Worm (Caenorhabditis elegans): Measurements from ENCODE around the gene F13B6.1.
A peak's percentile ranks its signal among the peaks of the same experiment; 100 is the strongest.

The F13B6.1 gene

ce11 chrIV:7485565-7486200 lies 29.4 kb downstream of the F13B6.1 start:
- TF ChIP-seq ref-1 (GFP tag; conservative IDR thresholded peaks at IDR 0.05) (peak; percentile 32; the same call in 1 of the 2 replicates), ztf-23 (GFP tag; IDR thresholded peaks at IDR 0.05) (0 out of 2 replicates have a peak, but pooled peaks have one; percentile 9), tab-1 (GFP tag; IDR thresholded peaks at IDR 0.05) (0 out of 2 replicates have a peak, but pooled peaks have one; percentile 8)

ce11 chrIV:7486201-7486947 lies 30.0 kb downstream of the F13B6.1 start, which contains the start of the genes his-61 and his-62:
Gene his-61 (minus strand): TSS chrIV:7486217.
Gene his-62 (plus strand): TSS chrIV:7486545.
- TF ChIP-seq ztf-23 (GFP tag; IDR thresholded peaks at IDR 0.05), result 0 out of 2 replicates have a peak, but pooled peaks have one; percentile 4
- TF ChIP-seq med-1 (GFP tag; optimal IDR thresholded peaks at IDR 0.05; ENCODE audit: insufficient read depth), result no peak
- no peak for TF ChIP-seq tab-1 (GFP tag; IDR thresholded peaks at IDR 0.05)
- peak; percentile 97 for TF ChIP-seq cog-1 (tag; optimal IDR thresholded peaks at IDR 0.05)
- no peak; the same call in 1 of the 2 replicates for TF ChIP-seq ztf-29 (GFP tag; IDR thresholded peaks at IDR 0.05)
- no peak for TF ChIP-seq ref-1 (GFP tag; conservative IDR thresholded peaks at IDR 0.05)
- TF ChIP-seq flt-1 (GFP tag; IDR thresholded peaks at IDR 0.05), result peak; percentile 58
- TF ChIP-seq T22C8.4 (GFP tag; IDR thresholded peaks at IDR 0.05), result no peak
- TF ChIP-seq klf-2 (GFP tag; conservative IDR thresholded peaks at IDR 0.05), result peak; percentile 73

ce11 chrIV:7487554-7488456 lies 31.5 kb downstream of the F13B6.1 start, which contains the start of the genes his-60 and his-59:
Gene his-60 (minus strand): TSS chrIV:7487992.
Gene his-59 (plus strand): TSS chrIV:7488249.
- TF ChIP-seq flt-1 (GFP tag; IDR thresholded peaks at IDR 0.05), result peak; percentile 90
- TF ChIP-seq cog-1 (tag; optimal IDR thresholded peaks at IDR 0.05), result peak; percentile 60
- no peak; the same call in 1 of the 2 replicates for TF ChIP-seq tab-1 (GFP tag; IDR thresholded peaks at IDR 0.05)
- TF ChIP-seq klf-2 (GFP tag; conservative IDR thresholded peaks at IDR 0.05), result no peak
- 0 out of 2 replicates have a peak, but pooled peaks have one; percentile 6 for TF ChIP-seq T22C8.4 (GFP tag; IDR thresholded peaks at IDR 0.05)
- no peak for TF ChIP-seq med-1 (GFP tag; optimal IDR thresholded peaks at IDR 0.05; ENCODE audit: insufficient read depth)
- no peak; the same call in 1 of the 2 replicates for TF ChIP-seq ztf-29 (GFP tag; IDR thresholded peaks at IDR 0.05)
- no peak for TF ChIP-seq ref-1 (GFP tag; conservative IDR thresholded peaks at IDR 0.05)
- TF ChIP-seq ztf-23 (GFP tag; IDR thresholded peaks at IDR 0.05), result peak; percentile 67; the same call in 1 of the 2 replicates

DNA sequence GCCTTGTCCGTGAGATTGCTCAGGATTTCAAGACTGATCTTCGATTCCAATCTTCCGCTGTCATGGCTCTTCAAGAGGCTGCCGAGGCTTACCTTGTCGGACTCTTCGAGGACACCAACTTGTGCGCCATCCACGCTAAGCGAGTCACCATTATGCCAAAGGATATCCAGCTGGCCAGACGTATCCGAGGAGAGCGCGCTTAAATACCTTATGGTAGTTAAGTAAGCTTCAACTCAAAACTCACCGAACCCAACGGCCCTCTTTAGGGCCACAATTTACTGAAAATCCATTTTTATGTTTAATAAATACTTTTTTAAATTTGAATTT lies 32.1 kb downstream of the F13B6.1 start:
- TF ChIP-seq flt-1 (GFP tag; IDR thresholded peaks at IDR 0.05) (peak; percentile 65), ztf-29 (GFP tag; IDR thresholded peaks at IDR 0.05) (no peak)

- no peak for TF ChIP-seq ref-1 (GFP tag; conservative IDR thresholded peaks at IDR 0.05)
These were observed 35.1 kb downstream of the F13B6.1 start, which contains the start of gene F55G1.1 for ce11 chrIV:7491464-7491863. Gene F55G1.1 (plus strand): TSS chrIV:7491764.

DNA sequence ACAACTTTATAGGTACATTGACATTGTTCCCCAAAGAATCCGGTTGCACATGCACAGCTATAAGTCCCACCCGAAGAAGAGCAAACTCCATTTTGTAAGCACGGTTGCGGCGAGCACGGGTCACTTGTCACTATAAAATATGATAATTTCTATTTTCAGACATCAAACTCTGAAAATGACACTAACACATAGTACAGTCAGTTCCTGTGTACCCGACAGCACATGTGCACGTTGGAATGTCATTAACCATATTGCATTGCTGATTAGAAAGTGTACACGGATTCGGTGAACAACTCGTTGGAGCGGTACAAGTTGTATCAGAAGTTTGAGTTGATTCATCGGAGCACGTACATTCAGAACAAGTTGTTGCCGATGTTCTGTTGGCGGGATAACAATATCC lies 40.9 kb downstream of the F13B6.1 start:
- TF ChIP-seq med-1 (GFP tag; optimal IDR thresholded peaks at IDR 0.05; ENCODE audit: insufficient read depth), result no peak
- TF ChIP-seq ztf-23 (GFP tag; IDR thresholded peaks at IDR 0.05), result no peak
- TF ChIP-seq klf-2 (GFP tag; conservative IDR thresholded peaks at IDR 0.05), result no peak
- no peak for TF ChIP-seq T22C8.4 (GFP tag; IDR thresholded peaks at IDR 0.05)
- TF ChIP-seq cog-1 (tag; optimal IDR thresholded peaks at IDR 0.05), result no peak
- TF ChIP-seq tab-1 (GFP tag; IDR thresholded peaks at IDR 0.05), result no peak
- TF ChIP-seq flt-1 (GFP tag; IDR thresholded peaks at IDR 0.05), result no peak
- no peak for TF ChIP-seq ref-1 (GFP tag; conservative IDR thresholded peaks at IDR 0.05)
- TF ChIP-seq ztf-29 (GFP tag; IDR thresholded peaks at IDR 0.05), result no peak

ce11 chrIV:7497750-7498149 lies 41.4 kb downstream of the F13B6.1 start, which contains the start of gene egas-4:
Gene egas-4 (minus strand): TSS chrIV:7497850.
- TF ChIP-seq ztf-29 (GFP tag; IDR thresholded peaks at IDR 0.05) (no peak), ztf-23 (GFP tag; IDR thresholded peaks at IDR 0.05) (no peak), ref-1 (GFP tag; conservative IDR thresholded peaks at IDR 0.05) (no peak), med-1 (GFP tag; optimal IDR thresholded peaks at IDR 0.05; ENCODE audit: insufficient read depth) (no peak), klf-2 (GFP tag; conservative IDR thresholded peaks at IDR 0.05) (no peak)

ce11 chrIV:7499302-7499701 lies 43.0 kb downstream of the F13B6.1 start:
- TF ChIP-seq tab-1 (GFP tag; IDR thresholded peaks at IDR 0.05) (no peak), ztf-23 (GFP tag; IDR thresholded peaks at IDR 0.05) (no peak), ref-1 (GFP tag; conservative IDR thresholded peaks at IDR 0.05) (no peak), ztf-29 (GFP tag; IDR thresholded peaks at IDR 0.05) (no peak), T22C8.4 (GFP tag; IDR thresholded peaks at IDR 0.05) (no peak), med-1 (GFP tag; optimal IDR thresholded peaks at IDR 0.05; ENCODE audit: insufficient read depth) (no peak), cog-1 (tag; optimal IDR thresholded peaks at IDR 0.05) (no peak), klf-2 (GFP tag; conservative IDR thresholded peaks at IDR 0.05) (no peak), flt-1 (GFP tag; IDR thresholded peaks at IDR 0.05) (no peak)

ce11 chrIV:7500924-7501323 lies 44.6 kb downstream of the F13B6.1 start:
- no peak for TF ChIP-seq tab-1 (GFP tag; IDR thresholded peaks at IDR 0.05)
- TF ChIP-seq ztf-29 (GFP tag; IDR thresholded peaks at IDR 0.05), result no peak
- TF ChIP-seq flt-1 (GFP tag; IDR thresholded peaks at IDR 0.05), result no peak
- TF ChIP-seq klf-2 (GFP tag; conservative IDR thresholded peaks at IDR 0.05), result no peak
- TF ChIP-seq cog-1 (tag; optimal IDR thresholded peaks at IDR 0.05), result no peak
- no peak for TF ChIP-seq ref-1 (GFP tag; conservative IDR thresholded peaks at IDR 0.05)
- TF ChIP-seq ztf-23 (GFP tag; IDR thresholded peaks at IDR 0.05), result no peak
- no peak for TF ChIP-seq T22C8.4 (GFP tag; IDR thresholded peaks at IDR 0.05)
- no peak for TF ChIP-seq med-1 (GFP tag; optimal IDR thresholded peaks at IDR 0.05; ENCODE audit: insufficient read depth)

Measured in whole organism, midembryonic.